Fruit fly (Drosophila melanogaster): ENCODE measurements around the gene CG14342.

DNA sequence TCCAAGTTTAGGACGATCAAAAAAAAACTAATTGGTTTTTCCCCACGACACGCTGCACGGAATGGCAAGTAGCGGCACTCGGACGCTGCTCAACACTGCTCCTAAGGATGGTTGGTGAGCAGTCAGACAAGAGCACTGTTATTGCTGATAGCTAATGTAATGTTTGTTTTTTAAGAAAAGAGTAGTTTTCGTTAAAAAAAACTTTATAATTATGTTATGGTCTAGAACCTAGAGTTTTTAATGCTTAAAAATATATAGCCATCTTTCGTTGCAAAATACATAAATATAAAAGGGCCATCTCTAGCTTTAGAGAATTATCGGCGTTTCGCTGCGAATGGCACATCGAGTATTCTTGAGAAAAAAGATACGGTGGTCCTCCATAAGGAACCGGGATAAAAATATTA, 31.3 kb upstream of the CG14342 start, which contains the start of the genes Charon and CG4887:
- TF ChIP-seq CG8478 (optimal IDR thresholded peaks at IDR 0.05), result no peak
- TF ChIP-seq psq (optimal IDR thresholded peaks at IDR 0.05), result no peak
- TF ChIP-seq pan (optimal IDR thresholded peaks at IDR 0.05), result no peak

Measured in whole organism.